Fruit fly (Drosophila melanogaster) whole organism, adult: ENCODE results near the gene PH4alphaSG1.

Source experiments
- CG14711 ChIP-seq: fragments of 200-800 bp; sonication (Bioruptor generic); optimal IDR thresholded peaks from 2 replicates; lab custom pipeline; 2018; ENCODE audit warnings: missing biosample characterization, mild to moderate bottlenecking, missing genetic modification characterization, moderate library complexity
- kay ChIP-seq: fragments of 200-800 bp; sonication (Bioruptor generic); peaks from one replicate; lab custom pipeline; 2016; ENCODE audit warnings: missing biosample characterization, missing genetic modification characterization, borderline replicate concordance
- pad ChIP-seq: fragments of 200-800 bp; sonication (Bioruptor generic); optimal IDR thresholded peaks from 3 replicates; lab custom pipeline; 2017; ENCODE audit warnings: missing biosample characterization, missing genetic modification characterization, mild to moderate bottlenecking, moderate library complexity, missing genetic modification reagents

- TF ChIP-seq CG14711 (tag; lab: Kevin White, UChicago) = no peak
- TF ChIP-seq kay = peak; percentile 74
- no peak for TF ChIP-seq pad (GFP tag; lab: Kevin White, UChicago)
Observed at dm6 chr3R:30465775-30466494, 39.5 kb downstream of the PH4alphaSG1 start, which contains the start of gene PH4alphaEFB.
